Fruit fly (Drosophila melanogaster) whole organism, embryonic: ENCODE data around the gene orion.

Source experiments
- Atf6 ChIP-seq: fragments of 200-800 bp; sonication (Bioruptor generic); IDR thresholded peaks from 2 replicates; pipeline ENCODE4 v1.3.6; 2022; ENCODE audit warnings: missing biosample characterization, missing genetic modification characterization
- B-H1 ChIP-seq: fragments of 200-800 bp; sonication (Bioruptor generic); IDR thresholded peaks from 3 replicates; pipeline ENCODE4 v1.3.6; 2022; ENCODE audit warnings: missing biosample characterization, missing genetic modification characterization
- BtbVII ChIP-seq: fragments of 200-800 bp; sonication (Bioruptor generic); optimal IDR thresholded peaks from 3 replicates; lab custom pipeline; 2017; ENCODE audit warnings: missing biosample characterization, mild to moderate bottlenecking, missing genetic modification characterization
- CG10654 ChIP-seq: fragments of 200-800 bp; sonication (Bioruptor generic); optimal IDR thresholded peaks from 2 replicates; lab custom pipeline; 2016; ENCODE audit warnings: missing biosample characterization, missing genetic modification characterization
- CG12236 ChIP-seq: fragments of 200-800 bp; sonication (Bioruptor generic); optimal IDR thresholded peaks from 2 replicates; lab custom pipeline; 2016; ENCODE audit warnings: missing biosample characterization, missing genetic modification characterization
- CG12391 ChIP-seq: fragments of 200-800 bp; sonication (Bioruptor generic); optimal IDR thresholded peaks from 3 replicates; lab custom pipeline; 2018; ENCODE audit warnings: missing biosample characterization, mild to moderate bottlenecking, missing genetic modification characterization, moderate library complexity
- CG13894 ChIP-seq: fragments of 200-800 bp; sonication (Bioruptor generic); optimal IDR thresholded peaks from 3 replicates; lab custom pipeline; 2018; ENCODE audit warnings: missing biosample characterization, mild to moderate bottlenecking, missing genetic modification characterization, moderate library complexity
- CG14710 ChIP-seq: fragments of 200-800 bp; sonication (Bioruptor generic); optimal IDR thresholded peaks from 3 replicates; lab custom pipeline; 2019; ENCODE audit warnings: missing biosample characterization, mild to moderate bottlenecking, missing genetic modification characterization, moderate library complexity
- CG15269 ChIP-seq: fragments of 200-800 bp; sonication (Bioruptor generic); optimal IDR thresholded peaks from 2 replicates; lab custom pipeline; 2018; ENCODE audit warnings: missing biosample characterization, mild to moderate bottlenecking, missing genetic modification characterization, moderate library complexity
- CG1529 ChIP-seq: fragments of 200-800 bp; sonication (Bioruptor generic); optimal IDR thresholded peaks from 3 replicates; lab custom pipeline; 2018; ENCODE audit warnings: missing biosample characterization, missing genetic modification characterization
- CG17612 ChIP-seq: fragments of 200-800 bp; sonication (Bioruptor generic); IDR thresholded peaks from 2 replicates; pipeline ENCODE4 v1.3.6; 2022; ENCODE audit warnings: missing biosample characterization, missing genetic modification characterization
- CG17802 ChIP-seq: fragments of 200-800 bp; sonication (Bioruptor generic); optimal IDR thresholded peaks from 2 replicates; lab custom pipeline; 2018; ENCODE audit warnings: missing biosample characterization, mild to moderate bottlenecking, missing genetic modification characterization, moderate library complexity
- CG17829 ChIP-seq: fragments of 200-800 bp; optimal IDR thresholded peaks from 2 replicates; lab custom pipeline; 2019; ENCODE audit warnings: missing biosample characterization, mild to moderate bottlenecking, missing genetic modification characterization, moderate library complexity
- CG18476 ChIP-seq: fragments of 200-800 bp; sonication (Bioruptor generic); optimal IDR thresholded peaks from 2 replicates; lab custom pipeline; 2016; ENCODE audit warnings: missing biosample characterization, mild to moderate bottlenecking, missing genetic modification characterization
- CG5180 ChIP-seq: fragments of 200-800 bp; sonication (Bioruptor generic); optimal IDR thresholded peaks from 3 replicates; lab custom pipeline; 2017; ENCODE audit warnings: missing biosample characterization, missing genetic modification characterization, mild to moderate bottlenecking, moderate library complexity, missing genetic modification reagents
- CG7556 ChIP-seq: fragments of 200-800 bp; sonication (Bioruptor generic); optimal IDR thresholded peaks from 2 replicates; lab custom pipeline; 2017; ENCODE audit warnings: missing biosample characterization, mild to moderate bottlenecking, missing genetic modification characterization
- CG9215 ChIP-seq: fragments of 200-800 bp; sonication (Bioruptor generic); IDR thresholded peaks from 2 replicates; pipeline ENCODE4 v1.3.6; 2022; ENCODE audit warnings: missing biosample characterization, missing genetic modification characterization
- Chrac-16 ChIP-seq: fragments of 200-800 bp; sonication (Bioruptor generic); optimal IDR thresholded peaks from 3 replicates; lab custom pipeline; 2016; ENCODE audit warnings: missing biosample characterization, missing genetic modification characterization
- Dip2 ChIP-seq: fragments of 200-800 bp; sonication (Bioruptor generic); IDR thresholded peaks from 2 replicates; pipeline ENCODE4 v1.3.6; 2022; ENCODE audit warnings: missing biosample characterization, missing genetic modification characterization
- Dll ChIP-seq: fragments of 200-800 bp; sonication (Bioruptor generic); IDR thresholded peaks from 4 replicates; pipeline ENCODE4 v1.3.6; 2022; ENCODE audit warnings: missing biosample characterization, missing genetic modification characterization; ENCODE audit not compliant: partially characterized antibody
- E2f2 ChIP-seq: fragments of 200-800 bp; sonication (Bioruptor generic); IDR thresholded peaks from 2 replicates; pipeline ENCODE4 v1.3.6; 2022; ENCODE audit warnings: missing biosample characterization, missing genetic modification characterization
- Gug ChIP-seq: fragments of 200-800 bp; sonication (Bioruptor generic); IDR thresholded peaks from 4 replicates; pipeline ENCODE4 v1.3.6; 2022; ENCODE audit warnings: missing biosample characterization, missing genetic modification characterization
- HmgD ChIP-seq: fragments of 200-800 bp; sonication (Bioruptor generic); optimal IDR thresholded peaks from 3 replicates; lab custom pipeline; 2016; ENCODE audit warnings: missing biosample characterization, missing genetic modification characterization
- Hr3 ChIP-seq: fragments of 200-800 bp; sonication (Bioruptor generic); optimal IDR thresholded peaks from 3 replicates; lab custom pipeline; 2016; ENCODE audit warnings: missing biosample characterization, missing genetic modification characterization
- Lhr ChIP-seq: fragments of 200-800 bp; sonication (Bioruptor generic); optimal IDR thresholded peaks from 3 replicates; lab custom pipeline; 2017; ENCODE audit warnings: mild to moderate bottlenecking, missing biosample characterization, missing genetic modification reagents, missing genetic modification characterization
- NC2β ChIP-seq: fragments of 200-800 bp; sonication (Bioruptor generic); optimal IDR thresholded peaks from 2 replicates; lab custom pipeline; 2016; ENCODE audit warnings: missing biosample characterization, missing genetic modification characterization
- Optix ChIP-seq: fragments of 200-800 bp; sonication (Bioruptor generic); IDR thresholded peaks from 3 replicates; pipeline ENCODE4 v1.3.6; 2022; ENCODE audit warnings: missing biosample characterization, missing genetic modification characterization
- Rx ChIP-seq: fragments of 200-800 bp; sonication (Bioruptor generic); IDR thresholded peaks from 2 replicates; pipeline ENCODE4 v1.3.6; 2022; ENCODE audit warnings: missing biosample characterization, missing genetic modification characterization
- Six4 ChIP-seq: fragments of 200-800 bp; sonication (Bioruptor generic); optimal IDR thresholded peaks from 2 replicates; lab custom pipeline; 2016; ENCODE audit warnings: missing biosample characterization, missing genetic modification characterization
- btn ChIP-seq: fragments of 200-800 bp; sonication (Bioruptor generic); optimal IDR thresholded peaks from 2 replicates; lab custom pipeline; 2016; ENCODE audit warnings: missing biosample characterization, missing genetic modification characterization
- chm ChIP-seq: fragments of 200-800 bp; sonication (Bioruptor generic); IDR thresholded peaks from 2 replicates; pipeline ENCODE4 v1.3.6; 2022; ENCODE audit warnings: missing biosample characterization, missing genetic modification characterization
- cwo ChIP-seq: fragments of 200-800 bp; sonication (Bioruptor generic); optimal IDR thresholded peaks from 3 replicates; lab custom pipeline; 2017; ENCODE audit warnings: missing biosample characterization, missing genetic modification characterization, mild to moderate bottlenecking, moderate library complexity, missing genetic modification reagents
- danr ChIP-seq: fragments of 200-800 bp; sonication (Bioruptor generic); IDR thresholded peaks from 2 replicates; pipeline ENCODE4 v1.3.6; 2022; ENCODE audit warnings: missing biosample characterization, missing genetic modification characterization
- dysf ChIP-seq: fragments of 200-800 bp; sonication (Bioruptor generic); IDR thresholded peaks from 3 replicates; pipeline ENCODE4 v1.3.6; 2022; ENCODE audit warnings: missing biosample characterization, missing genetic modification characterization
- ems ChIP-seq: fragments of 200-800 bp; sonication (Bioruptor generic); optimal IDR thresholded peaks from 3 replicates; lab custom pipeline; 2016; ENCODE audit warnings: missing biosample characterization, missing genetic modification characterization
- en ChIP-seq: fragments of 200-800 bp; sonication (Bioruptor generic); optimal IDR thresholded peaks from 2 replicates; lab custom pipeline; 2016; ENCODE audit warnings: missing biosample characterization, missing genetic modification characterization
- hb ChIP-seq: fragments of 200-800 bp; sonication (Bioruptor generic); IDR thresholded peaks from 3 replicates; pipeline ENCODE4 v1.3.6; 2022; ENCODE audit warnings: missing biosample characterization, missing genetic modification characterization; ENCODE audit not compliant: partially characterized antibody
- hth ChIP-seq: fragments of >200 bp; optimal IDR thresholded peaks from 2 replicates; lab custom pipeline; 2017; ENCODE audit warnings: inconsistent platforms
- jing ChIP-seq: fragments of 200-800 bp; sonication (Bioruptor generic); optimal IDR thresholded peaks from 2 replicates; lab custom pipeline; 2018; ENCODE audit warnings: missing biosample characterization, mild to moderate bottlenecking, missing genetic modification characterization
- jumu ChIP-seq: fragments of 200-800 bp; sonication (Bioruptor generic); optimal IDR thresholded peaks from 3 replicates; lab custom pipeline; 2016; ENCODE audit warnings: missing biosample characterization, missing genetic modification characterization
- kni ChIP-seq: fragments of 200-800 bp; sonication (Bioruptor generic); optimal IDR thresholded peaks from 3 replicates; lab custom pipeline; 2017; ENCODE audit warnings: mild to moderate bottlenecking, missing biosample characterization, missing genetic modification reagents, missing genetic modification characterization
- mam ChIP-seq: fragments of 200-800 bp; sonication (Bioruptor generic); optimal IDR thresholded peaks from 3 replicates; lab custom pipeline; 2016; ENCODE audit warnings: missing biosample characterization, missing genetic modification characterization
- sens-2 ChIP-seq: fragments of 200-800 bp; sonication (Bioruptor generic); IDR thresholded peaks from 2 replicates; pipeline ENCODE4 v1.3.6; 2022; ENCODE audit warnings: missing biosample characterization, missing genetic modification characterization
- slp2 ChIP-seq: fragments of 200-800 bp; sonication (Bioruptor generic); optimal IDR thresholded peaks from 2 replicates; lab custom pipeline; 2016; ENCODE audit warnings: missing biosample characterization, missing genetic modification characterization
- tap ChIP-seq: fragments of 200-800 bp; optimal IDR thresholded peaks from 3 replicates; lab custom pipeline; 2019; ENCODE audit warnings: missing biosample characterization, mild to moderate bottlenecking, missing genetic modification characterization, moderate library complexity
- tin ChIP-seq: fragments of 200-800 bp; sonication (Bioruptor generic); optimal IDR thresholded peaks from 3 replicates; lab custom pipeline; 2016; ENCODE audit warnings: missing biosample characterization, missing genetic modification characterization
- tna ChIP-seq: fragments of 200-800 bp; sonication (Bioruptor generic); IDR thresholded peaks from 2 replicates; pipeline ENCODE4 v1.3.6; 2022; ENCODE audit warnings: missing biosample characterization, missing genetic modification characterization; ENCODE audit not compliant: partially characterized antibody
- ttk ChIP-seq: fragments of 200-800 bp; sonication (Bioruptor generic); IDR thresholded peaks from 2 replicates; pipeline ENCODE4 v2.1.2; 2022; ENCODE audit warnings: missing biosample characterization, missing genetic modification characterization
- tx ChIP-seq: fragments of 200-800 bp; sonication (Bioruptor generic); optimal IDR thresholded peaks from 2 replicates; lab custom pipeline; 2016; ENCODE audit warnings: missing biosample characterization, missing genetic modification characterization
- usp ChIP-seq: fragments of >200 bp; optimal IDR thresholded peaks from 2 replicates; lab custom pipeline; 2017; ENCODE audit warnings: missing biosample characterization, missing genetic modification characterization

orion gene

DNA sequence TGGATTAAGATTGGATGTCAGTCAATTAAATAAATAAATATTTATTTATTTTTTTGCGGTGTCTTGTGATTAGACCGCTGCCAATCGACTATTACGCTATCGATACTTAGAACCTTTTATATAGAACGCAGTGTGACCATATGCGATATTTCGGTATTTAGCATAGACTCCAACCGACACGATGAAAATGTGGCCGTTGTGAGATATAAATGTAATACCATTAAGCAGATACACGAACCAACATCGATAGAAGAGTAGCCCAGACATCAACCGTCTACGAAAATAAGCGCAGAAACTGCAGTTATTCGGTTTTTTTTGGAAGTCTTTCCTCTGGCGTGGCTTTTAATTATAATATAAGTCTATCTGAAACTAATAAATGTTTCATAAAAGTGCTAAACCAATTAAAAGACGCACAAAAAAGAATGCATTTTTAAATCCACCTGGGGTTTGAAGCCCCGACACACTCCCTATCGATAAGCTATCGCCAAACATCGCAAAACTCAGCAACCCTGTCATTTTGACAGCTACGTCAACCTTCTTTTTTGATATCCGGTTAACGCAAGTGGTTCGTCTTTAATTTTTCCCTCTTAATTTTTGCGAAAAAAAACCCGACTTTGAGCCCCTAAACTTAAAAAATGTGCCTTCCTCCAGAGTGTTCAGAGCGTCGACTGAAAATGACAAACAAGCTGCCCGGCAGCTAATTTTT is 13.3 kb downstream of the orion start, which contains the start of the genes Dhdds and RpS14a (continued):
- TF ChIP-seq CG5180, result no peak
- TF ChIP-seq CG1529 (GFP tag; lab: Kevin White, UChicago), result peak; percentile 19
- TF ChIP-seq E2f2 (GFP tag; lab: Robert Waterston, UW), result peak; percentile 58; the same call in 1 of the 2 replicates
- TF ChIP-seq tin (GFP tag; lab: Kevin White, UChicago), result peak; percentile 17
- TF ChIP-seq NC2β (GFP tag; lab: Kevin White, UChicago), result peak; percentile 88
- TF ChIP-seq cwo (GFP tag; lab: Kevin White, UChicago), result peak; percentile 20
- peak; percentile 44 for TF ChIP-seq CG17829
- TF ChIP-seq CG17612 (GFP tag; lab: Robert Waterston, UW), result no peak
- TF ChIP-seq Chrac-16 (GFP tag; lab: Kevin White, UChicago), result peak; percentile 10
- peak; percentile 35 for TF ChIP-seq mam (GFP tag; lab: Kevin White, UChicago)
- no peak for TF ChIP-seq btn
- no peak for TF ChIP-seq jing
- TF ChIP-seq CG18476 (GFP tag; lab: Kevin White, UChicago), result peak; percentile 44
- peak; percentile 84 for TF ChIP-seq Dll (GFP tag; lab: Robert Waterston, UW)
- TF ChIP-seq Six4 (GFP tag; lab: Kevin White, UChicago), result peak; percentile 11
- peak; percentile 1 for TF ChIP-seq HmgD
- no peak for TF ChIP-seq ems
- peak; percentile 39 for TF ChIP-seq CG17802 (tag; lab: Kevin White, UChicago)
- peak; percentile 90 for TF ChIP-seq CG14710 (tag; lab: Kevin White, UChicago)
- TF ChIP-seq CG10654, result peak; percentile 36
- peak; percentile 54 for TF ChIP-seq BtbVII
- TF ChIP-seq slp2 (GFP tag; lab: Kevin White, UChicago), result peak; percentile 53
- peak; percentile 75; the same call in 2 of the 3 replicates for TF ChIP-seq hb (GFP tag; lab: Robert Waterston, UW)
- TF ChIP-seq CG9215 (GFP tag; lab: Robert Waterston, UW), result peak; percentile 54; the same call in 1 of the 2 replicates
- TF ChIP-seq danr (GFP tag; lab: Robert Waterston, UW), result no peak
- no peak for TF ChIP-seq usp (GFP tag; lab: Kevin White, UChicago)
- TF ChIP-seq Rx, result peak; percentile 11; the same call in 1 of the 2 replicates
- peak; percentile 41 for TF ChIP-seq CG12236
- peak; percentile 68 for TF ChIP-seq kni (GFP tag; lab: Kevin White, UChicago)
- TF ChIP-seq Gug (GFP tag; lab: Robert Waterston, UW), result 0 out of 4 replicates have a peak, but pooled peaks have one; percentile 11
- peak; percentile 15 for TF ChIP-seq en (GFP tag; lab: Kevin White, UChicago)
- TF ChIP-seq Atf6 (GFP tag; lab: Robert Waterston, UW), result no peak
- no peak for TF ChIP-seq CG13894
- no peak; the same call in 1 of the 2 replicates for TF ChIP-seq chm (GFP tag; lab: Robert Waterston, UW)
- no peak for TF ChIP-seq ttk (GFP tag; lab: Robert Waterston, UW)
- peak; percentile 25 for TF ChIP-seq Hr3
- TF ChIP-seq CG12391 (tag; lab: Kevin White, UChicago), result peak; percentile 63
- TF ChIP-seq tna, result peak; percentile 35; the same call in 1 of the 2 replicates
- TF ChIP-seq tx (GFP tag; lab: Kevin White, UChicago), result no peak
- TF ChIP-seq sens-2 (GFP tag; lab: Robert Waterston, UW), result 0 out of 2 replicates have a peak, but pooled peaks have one; percentile 19
- peak; percentile 24 for TF ChIP-seq jumu
- TF ChIP-seq Dip2, result no peak
- TF ChIP-seq tap (tag; lab: Kevin White, UChicago), result no peak
- TF ChIP-seq hth (lab: Kevin White, UChicago), result no peak
- TF ChIP-seq CG15269, result peak; percentile 38
- TF ChIP-seq CG7556, result peak; percentile 51
- no peak; the same call in 2 of the 3 replicates for TF ChIP-seq Optix (GFP tag; lab: Robert Waterston, UW)
- no peak; the same call in 2 of the 3 replicates for TF ChIP-seq B-H1 (GFP tag; lab: Robert Waterston, UW)
- peak; percentile 35; the same call in 1 of the 3 replicates for TF ChIP-seq dysf (GFP tag; lab: Robert Waterston, UW)
- TF ChIP-seq Lhr (GFP tag; lab: Kevin White, UChicago), result peak; percentile 90
